Worm (Caenorhabditis elegans): ENCODE results near the gene npr-33.

npr-33 gene

ce11 chrX:15912841-15913240, 2.4 kb downstream of the npr-33 start:
- TF ChIP-seq egl-43 (GFP tag; IDR thresholded peaks at IDR 0.05) (no peak), spr-1 (tag; optimal IDR thresholded peaks at IDR 0.05) (no peak), nhr-111 (GFP tag; optimal IDR thresholded peaks at IDR 0.05) (no peak), ceh-82 (tag; optimal IDR thresholded peaks at IDR 0.05) (no peak), dmd-9 (GFP tag; IDR thresholded peaks at IDR 0.05) (0 out of 2 replicates have a peak, but pooled peaks have one; percentile 20), rbr-2 (tag; optimal IDR thresholded peaks at IDR 0.05) (no peak), dve-1 (tag; optimal IDR thresholded peaks at IDR 0.05; ENCODE audit: insufficient read depth) (no peak), fkh-10 (GFP tag; optimal IDR thresholded peaks at IDR 0.05) (no peak), set-16 (GFP tag; IDR thresholded peaks at IDR 0.05) (peak; percentile 88), vab-7 (GFP tag; IDR thresholded peaks at IDR 0.05) (no peak), aha-1 (tag) (peak; percentile 15), nhr-42 (GFP tag; IDR thresholded peaks at IDR 0.05) (no peak)

- TF ChIP-seq zfp-3 (GFP tag; conservative IDR thresholded peaks at IDR 0.05) (no peak), unc-62 (GFP tag; optimal IDR thresholded peaks at IDR 0.05 in 1 of 2) (peak in 1 of 2 experiments; percentile 96), unc-62 (tag; optimal IDR thresholded peaks at IDR 0.05) (no peak), skn-1 (tag; optimal IDR thresholded peaks at IDR 0.05) (no peak), dmd-9 (GFP tag; IDR thresholded peaks at IDR 0.05) (no peak), vab-7 (GFP tag; IDR thresholded peaks at IDR 0.05) (no peak), lin-38 (GFP tag; IDR thresholded peaks at IDR 0.05) (no peak), mes-2 (tag; optimal IDR thresholded peaks at IDR 0.05; ENCODE audit: poor library complexity, severe bottlenecking) (no peak), Y105C5A.15 (GFP tag; IDR thresholded peaks at IDR 0.05) (no peak)
Observed at ce11 chrX:15915774-15916173, 5.3 kb downstream of the npr-33 start.

ce11 chrX:15917000-15917399, 6.6 kb downstream of the npr-33 start, which contains the start of the genes F31B9.4 and F31B9.2:
TSS of gene F31B9.4 (minus strand) at chrX:15917100.
TSS of gene F31B9.2 (plus strand) at chrX:15917367.
- no peak for TF ChIP-seq F49E8.2 (tag; optimal IDR thresholded peaks at IDR 0.05; ENCODE audit: borderline replicate concordance)
- no peak for TF ChIP-seq fkh-10 (GFP tag; optimal IDR thresholded peaks at IDR 0.05)
- no peak for TF ChIP-seq jun-1 (tag; optimal IDR thresholded peaks at IDR 0.05)
- TF ChIP-seq ctbp-1 (GFP tag; IDR thresholded peaks at IDR 0.05) = no peak
- no peak for TF ChIP-seq nhr-10 (tag; optimal IDR thresholded peaks at IDR 0.05)
- no peak for TF ChIP-seq pha-4 (GFP tag; IDR thresholded peaks at IDR 0.05)
- TF ChIP-seq pha-4 (tag; optimal IDR thresholded peaks at IDR 0.05) = no peak
- no peak for TF ChIP-seq spr-3 (GFP tag; optimal IDR thresholded peaks at IDR 0.05)
- no peak for TF ChIP-seq ztf-11 (tag; optimal IDR thresholded peaks at IDR 0.05)
- TF ChIP-seq madf-5 (GFP tag; IDR thresholded peaks at IDR 0.05) = no peak
- no peak for TF ChIP-seq zfp-3 (GFP tag; conservative IDR thresholded peaks at IDR 0.05)
- no peak for TF ChIP-seq lir-3 (tag; optimal IDR thresholded peaks at IDR 0.05)
- TF ChIP-seq zip-11 (GFP tag; IDR thresholded peaks at IDR 0.05) = no peak
- no peak for TF ChIP-seq mxl-2 (GFP tag; conservative IDR thresholded peaks at IDR 0.05)
- TF ChIP-seq lim-7 (GFP tag; IDR thresholded peaks at IDR 0.05) = no peak
- TF ChIP-seq mdl-1 (tag; optimal IDR thresholded peaks at IDR 0.05) = no peak
- no peak for TF ChIP-seq zip-2 (tag; optimal IDR thresholded peaks at IDR 0.05)
- TF ChIP-seq pqm-1 (tag; optimal IDR thresholded peaks at IDR 0.05) = no peak

- no peak for TF ChIP-seq mxl-2 (GFP tag; conservative IDR thresholded peaks at IDR 0.05)
- peak; percentile 51 for TF ChIP-seq aha-1 (tag)
- no peak for TF ChIP-seq pha-4 (GFP tag; IDR thresholded peaks at IDR 0.05)
- TF ChIP-seq pha-4 (tag; optimal IDR thresholded peaks at IDR 0.05) = no peak
- TF ChIP-seq lin-38 (GFP tag; IDR thresholded peaks at IDR 0.05) = no peak
- no peak for TF ChIP-seq nhr-25 (tag; optimal IDR thresholded peaks at IDR 0.05; ENCODE audit: borderline replicate concordance, insufficient read depth)
Observed at ce11 chrX:15919372-15919771, 8.9 kb downstream of the npr-33 start, which contains the start of gene F31B9.7. TSS of gene F31B9.7 (plus strand) at chrX:15919672.
